Worm (Caenorhabditis elegans) whole organism, L2 larva: Measurements from ENCODE around the gene srap-1.

Experiments used
- ama-1 ChIP-seq: fragments of 150-350 bp; optimal IDR thresholded peaks from 2 replicates; lab custom pipeline; 2018; ENCODE audit warnings: inconsistent platforms
- elt-1 ChIP-seq: fragments of 150-350 bp; optimal IDR thresholded peaks from 2 replicates; lab custom pipeline; 2014; ENCODE audit warnings: missing biosample characterization, missing genetic modification characterization
- nhr-12 ChIP-seq: fragments of 150-350 bp; optimal IDR thresholded peaks from 2 replicates; lab custom pipeline; 2014; ENCODE audit warnings: missing biosample characterization, missing genetic modification characterization
- nhr-237 ChIP-seq: fragments of 150-350 bp; optimal IDR thresholded peaks from 2 replicates; lab custom pipeline; 2014; ENCODE audit warnings: missing biosample characterization, missing genetic modification characterization

DNA sequence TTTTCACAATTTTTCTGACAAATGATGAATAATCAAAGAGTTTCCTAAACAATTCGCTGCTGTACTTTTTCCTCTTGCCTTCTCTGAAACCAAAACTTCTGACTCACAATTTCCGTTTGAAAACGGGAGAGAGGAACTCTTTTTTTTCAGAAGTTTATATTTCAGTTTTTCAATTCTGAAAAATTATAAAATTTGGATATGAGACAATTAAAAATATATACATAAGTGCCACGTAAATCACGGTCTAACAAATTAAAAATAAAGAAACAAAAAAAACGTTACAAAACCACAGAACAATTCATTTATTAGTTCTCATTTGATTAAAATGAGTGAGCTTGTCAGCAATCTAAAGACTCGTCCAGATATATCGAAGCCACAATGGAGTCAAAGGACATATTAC is 17.3 kb upstream of the srap-1 start, which contains the start of gene sfxn-1.2:
- TF ChIP-seq ama-1 (lab: Kevin White, UChicago) (no peak), elt-1 (tag; lab: Kevin White, UChicago) (no peak), nhr-12 (tag; lab: Kevin White, UChicago) (no peak), nhr-237 (tag; lab: Kevin White, UChicago) (no peak)
